Fruit fly (Drosophila melanogaster) whole organism, wandering third instar larva: Measurements from ENCODE around the gene Kap-alpha1.

Source experiments
- Abd-B ChIP-seq: fragments of >200 bp; optimal IDR thresholded peaks from 2 replicates; lab custom pipeline; 2017; ENCODE audit warnings: missing biosample characterization, missing genetic modification characterization
- CG32264 ChIP-seq: fragments of 200-800 bp; sonication (Bioruptor generic); optimal IDR thresholded peaks from 2 replicates; lab custom pipeline; 2016; ENCODE audit warnings: missing biosample characterization, missing genetic modification characterization
- CG9705 ChIP-seq: fragments of 200-800 bp; sonication (Bioruptor generic); optimal IDR thresholded peaks from 2 replicates; lab custom pipeline; 2018; ENCODE audit warnings: missing biosample characterization, mild to moderate bottlenecking, missing genetic modification characterization
- CrebA ChIP-seq: fragments of 200-800 bp; sonication (Bioruptor generic); optimal IDR thresholded peaks from 2 replicates; lab custom pipeline; 2016; ENCODE audit warnings: missing biosample characterization, mild to moderate bottlenecking, missing genetic modification characterization, borderline replicate concordance
- Dfd ChIP-seq: fragments of >200 bp; optimal IDR thresholded peaks from 2 replicates; lab custom pipeline; 2017; ENCODE audit warnings: missing biosample characterization, missing genetic modification characterization
- Dif ChIP-seq: fragments of 200-275, 200-300 bp; sonication (Bioruptor generic); optimal IDR thresholded peaks from 2 replicates; lab custom pipeline; 2018; ENCODE audit warnings: missing biosample characterization, missing genetic modification characterization; ENCODE audit not compliant: partially characterized antibody
- GATAd ChIP-seq: sonication (Bioruptor generic); optimal IDR thresholded peaks from 2 replicates; lab custom pipeline; 2016; ENCODE audit warnings: missing biosample characterization, missing genetic modification characterization
- HLH106 ChIP-seq: fragments of 200-800 bp; optimal IDR thresholded peaks from 3 replicates; lab custom pipeline; 2019; ENCODE audit warnings: missing biosample characterization, mild to moderate bottlenecking, missing genetic modification characterization, moderate library complexity
- Hnf4 ChIP-seq: fragments of 200-800 bp; sonication (Bioruptor generic); optimal IDR thresholded peaks from 2 replicates; lab custom pipeline; 2016; ENCODE audit warnings: missing biosample characterization, mild to moderate bottlenecking, missing genetic modification characterization
- Hr78 ChIP-seq: fragments of >200 bp; optimal IDR thresholded peaks from 2 replicates; lab custom pipeline; 2017; ENCODE audit warnings: missing biosample characterization, missing genetic modification characterization
- Hr83 ChIP-seq: fragments of 200-300 bp; sonication (Bioruptor generic); optimal IDR thresholded peaks from 2 replicates; lab custom pipeline; 2016; ENCODE audit warnings: missing biosample characterization, mild to moderate bottlenecking, missing genetic modification characterization, moderate library complexity; ENCODE audit not compliant: poor library complexity, severe bottlenecking
- Mio ChIP-seq: sonication (Bioruptor generic); optimal IDR thresholded peaks from 2 replicates; lab custom pipeline; 2016; ENCODE audit warnings: missing biosample characterization, missing genetic modification characterization
- Myc ChIP-seq: fragments of >200 bp; optimal IDR thresholded peaks from 2 replicates; lab custom pipeline; 2017
- N ChIP-seq: fragments of >200 bp; optimal IDR thresholded peaks from 2 replicates; lab custom pipeline; 2018; ENCODE audit warnings: missing biosample characterization, missing external identifiers, missing genetic modification characterization
- Rel ChIP-seq, 2 experiments: fragments of 200-800 bp; sonication (Bioruptor generic) in 1 of 2; optimal IDR thresholded peaks; 2 replicates in 1 of 2; 3 replicates in 1 of 2; lab custom pipeline; 2016 to 2019; ENCODE audit warnings: mild to moderate bottlenecking in 2 of 2, missing biosample characterization in 2 of 2, missing genetic modification characterization in 2 of 2, moderate library complexity in 1 of 2
- Sp1 ChIP-seq: fragments of 200-800 bp; sonication (Bioruptor generic); optimal IDR thresholded peaks from 3 replicates; lab custom pipeline; 2019; ENCODE audit warnings: missing biosample characterization, mild to moderate bottlenecking, missing genetic modification characterization, moderate library complexity
- Vsx2 ChIP-seq: fragments of 200-300, 225-300 bp; sonication (Bioruptor generic); optimal IDR thresholded peaks from 2 replicates; lab custom pipeline; 2018; ENCODE audit warnings: missing biosample characterization, missing genetic modification characterization; ENCODE audit not compliant: partially characterized antibody
- ey ChIP-seq: fragments of 200-800 bp; sonication (Bioruptor generic); optimal IDR thresholded peaks from 2 replicates; lab custom pipeline; 2016; ENCODE audit warnings: missing biosample characterization, missing genetic modification characterization
- foxo ChIP-seq, 2 experiments: fragments of 200-800 bp; sonication (Bioruptor generic); optimal IDR thresholded peaks; 2 replicates in 1 of 2; 3 replicates in 1 of 2; lab custom pipeline; 2016 to 2017; ENCODE audit warnings: missing biosample characterization in 2 of 2, missing genetic modification characterization in 2 of 2
- h ChIP-seq: fragments of 200-800 bp; sonication (Bioruptor generic); optimal IDR thresholded peaks from 3 replicates; lab custom pipeline; 2016; ENCODE audit warnings: missing biosample characterization, mild to moderate bottlenecking, missing genetic modification characterization
- jim ChIP-seq: fragments of 175-275, 200-325 bp; sonication (Bioruptor generic); optimal IDR thresholded peaks from 2 replicates; lab custom pipeline; 2016; ENCODE audit warnings: missing biosample characterization, mild to moderate bottlenecking, missing genetic modification characterization
- pan ChIP-seq: fragments of >200 bp; optimal IDR thresholded peaks from 2 replicates; lab custom pipeline; 2017
- psq ChIP-seq: fragments of 200-800 bp; sonication (Bioruptor generic); optimal IDR thresholded peaks from 3 replicates; lab custom pipeline; 2017; ENCODE audit warnings: missing biosample characterization, mild to moderate bottlenecking, missing genetic modification characterization, moderate library complexity
- sage ChIP-seq: fragments of 200-800 bp; sonication (Bioruptor generic); optimal IDR thresholded peaks from 2 replicates; lab custom pipeline; 2016; ENCODE audit warnings: missing biosample characterization, mild to moderate bottlenecking, missing genetic modification characterization
- sv ChIP-seq: fragments of 200-800 bp; sonication (Bioruptor generic); optimal IDR thresholded peaks from 3 replicates; lab custom pipeline; 2016; ENCODE audit warnings: missing biosample characterization, missing genetic modification characterization
- tai ChIP-seq: sonication (Bioruptor generic); optimal IDR thresholded peaks from 2 replicates; lab custom pipeline; 2016; ENCODE audit warnings: missing biosample characterization, missing genetic modification characterization
- usp ChIP-seq: fragments of >200 bp; optimal IDR thresholded peaks from 2 replicates; lab custom pipeline; 2017; ENCODE audit warnings: missing biosample characterization, missing genetic modification characterization
- woc ChIP-seq: sonication (Bioruptor generic); optimal IDR thresholded peaks from 2 replicates; lab custom pipeline; 2016; ENCODE audit warnings: missing biosample characterization, mild to moderate bottlenecking, missing genetic modification characterization

The Kap-alpha1 gene

DNA sequence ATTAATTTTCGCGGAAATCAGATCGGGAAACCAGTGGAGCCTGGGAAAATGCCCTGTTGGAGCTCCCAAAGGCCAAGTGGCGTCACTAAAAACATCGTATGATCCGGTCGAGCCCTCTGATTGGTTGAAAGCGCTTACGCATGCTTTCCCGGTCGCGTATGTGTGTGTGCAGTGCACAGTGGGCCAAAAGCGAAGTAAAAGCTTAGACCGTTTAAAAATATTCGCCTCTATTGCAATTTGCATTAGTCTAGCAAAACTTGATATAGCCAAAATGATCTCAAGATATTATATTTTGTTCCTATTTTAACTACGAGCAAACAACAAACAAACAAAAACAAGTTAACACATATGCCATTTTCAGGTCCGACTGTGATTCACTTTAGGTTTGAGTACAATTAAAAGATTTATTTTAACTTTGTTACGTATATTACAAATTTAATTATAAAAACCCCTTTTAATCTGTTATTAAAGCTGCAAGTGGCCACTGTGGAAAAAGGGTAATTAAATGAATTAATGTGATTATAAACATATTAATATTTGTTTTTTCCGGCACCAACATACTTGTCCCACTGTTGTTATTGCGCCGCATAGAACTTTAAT, 12.7 kb upstream of the Kap-alpha1 start (continued):
- TF ChIP-seq ey (GFP tag; lab: Kevin White, UChicago) (peak; percentile 83), Hnf4 (GFP tag; lab: Kevin White, UChicago) (no peak), jim (GFP tag; lab: Kevin White, UChicago) (no peak), Vsx2 (GFP tag; lab: Kevin White, UChicago) (no peak)

DNA sequence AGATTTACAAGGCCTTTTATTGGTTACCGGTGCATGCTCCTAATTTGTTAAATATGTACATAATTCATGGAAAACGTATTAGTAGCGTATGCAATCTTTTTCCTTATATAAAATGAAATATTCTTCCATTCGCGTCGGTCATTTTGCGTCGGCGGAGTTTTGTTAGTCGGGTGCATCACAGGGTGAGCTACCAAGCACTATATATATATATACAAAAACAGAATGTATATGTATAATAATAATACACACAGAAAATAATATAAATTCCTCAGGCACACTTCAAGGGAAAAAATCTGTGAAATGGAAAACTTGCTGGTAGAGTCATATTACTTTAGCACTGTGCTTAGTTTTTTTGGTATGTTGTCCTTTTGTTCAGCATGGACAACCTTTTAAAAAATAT, 8.1 kb upstream of the Kap-alpha1 start, which contains the start of gene Ir76a:
Gene Ir76a, plus strand, starts transcription at position 301 of the 400 bp plus-strand sequence.
- TF ChIP-seq N (GFP tag; lab: Kevin White, UChicago) (no peak), sv (GFP tag; lab: Kevin White, UChicago) (no peak), woc (GFP tag; lab: Kevin White, UChicago) (no peak), Sp1 (no peak), CrebA (no peak), Hr78 (GFP tag; lab: Kevin White, UChicago) (no peak), sage (GFP tag; lab: Kevin White, UChicago) (no peak), Abd-B (GFP tag; lab: Kevin White, UChicago) (no peak), CG9705 (GFP tag; lab: Kevin White, UChicago) (no peak), jim (GFP tag; lab: Kevin White, UChicago) (no peak), GATAd (no peak), Dif (GFP tag; lab: Kevin White, UChicago) (no peak), Rel (GFP tag; optimal IDR thresholded peaks at IDR 0.05; lab: Kevin White, UChicago) (no peak), Rel (tag; optimal IDR thresholded peaks at IDR 0.05; lab: Kevin White, UChicago) (no peak), Mio (GFP tag; lab: Kevin White, UChicago) (no peak), Myc (no peak), Vsx2 (GFP tag; lab: Kevin White, UChicago) (no peak), psq (GFP tag; lab: Kevin White, UChicago) (no peak), Hr83 (GFP tag; lab: Kevin White, UChicago) (no peak), Dfd (GFP tag; lab: Kevin White, UChicago) (no peak)

DNA sequence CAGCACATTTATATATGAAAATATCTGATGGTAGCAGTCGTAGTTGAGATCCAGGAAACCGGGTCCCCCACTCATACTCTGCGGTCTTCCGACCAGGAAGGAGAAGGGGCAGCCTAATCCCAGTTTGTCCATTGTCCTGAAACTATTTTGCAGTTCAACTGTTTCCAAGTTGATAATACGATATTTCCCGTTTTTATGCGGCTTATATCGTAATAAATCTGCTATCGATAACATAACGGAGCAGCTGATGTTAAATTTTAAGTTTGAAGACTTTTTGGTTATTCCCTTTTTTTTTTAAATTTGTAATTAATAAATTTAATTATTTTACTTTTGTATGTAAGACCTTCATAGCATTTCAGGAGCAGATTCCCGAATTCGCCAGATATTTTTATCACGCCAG, 5.9 kb upstream of the Kap-alpha1 start, which contains the start of gene CG14102:
Gene CG14102, minus strand, starts transcription at position 187 of the 400 bp plus-strand sequence.
- TF ChIP-seq CG9705 (GFP tag; lab: Kevin White, UChicago) (no peak), jim (GFP tag; lab: Kevin White, UChicago) (no peak), ey (GFP tag; lab: Kevin White, UChicago) (no peak)

DNA sequence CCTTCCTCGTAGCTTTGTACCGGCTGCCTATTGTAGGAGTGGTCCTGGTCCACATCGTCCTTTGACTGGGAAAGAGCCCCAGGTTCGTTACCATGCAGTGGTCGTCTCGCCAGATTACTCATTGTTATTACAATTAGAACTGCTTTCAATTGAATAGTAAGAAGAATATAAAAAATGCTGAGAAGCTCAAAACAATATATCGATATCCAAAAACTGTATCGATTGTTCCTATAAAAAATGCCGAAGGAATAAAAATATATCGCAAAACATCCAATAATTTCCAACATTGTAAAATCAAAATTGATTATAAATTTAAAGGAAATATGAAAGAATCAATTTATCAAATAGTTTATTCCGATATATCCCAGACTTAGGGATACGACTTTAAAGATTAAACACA, 2.1 kb upstream of the Kap-alpha1 start, which contains the start of the genes TORIP and Ccdc58:
Gene TORIP, minus strand, starts transcription at position 173 of the 400 bp plus-strand sequence.
Gene Ccdc58, plus strand, starts transcription at position 274 of the 400 bp plus-strand sequence.
- TF ChIP-seq HLH106 (no peak), Rel (GFP tag; optimal IDR thresholded peaks at IDR 0.05; lab: Kevin White, UChicago) (no peak), Rel (tag; optimal IDR thresholded peaks at IDR 0.05; lab: Kevin White, UChicago) (peak; percentile 39)

DNA sequence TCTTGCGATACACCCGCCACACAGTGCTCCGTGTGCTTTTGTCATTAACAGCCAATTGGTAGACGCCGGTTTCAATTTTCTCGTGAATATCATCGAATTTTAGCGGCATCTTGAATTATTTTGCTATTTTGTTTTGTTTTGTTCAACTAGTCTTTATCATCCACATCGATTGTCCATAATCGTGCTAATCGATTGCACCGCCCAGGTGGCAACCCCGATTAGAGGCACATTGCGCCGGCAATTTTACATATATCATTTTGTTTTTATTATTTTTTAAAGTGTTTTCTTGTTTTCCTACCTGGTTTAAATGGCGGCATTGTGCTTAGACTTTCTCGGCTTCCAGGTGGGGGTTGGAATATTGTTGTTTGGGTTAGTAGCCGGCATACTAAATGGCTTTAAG, 1.1 kb upstream of the Kap-alpha1 start, which contains the start of gene CG34116:
Gene CG34116, minus strand, starts transcription at position 142 of the 400 bp plus-strand sequence.
- TF ChIP-seq sv (GFP tag; lab: Kevin White, UChicago) (no peak), pan (lab: Kevin White, UChicago) (no peak), CG32264 (GFP tag; lab: Kevin White, UChicago) (no peak), N (GFP tag; lab: Kevin White, UChicago) (no peak), foxo (GFP tag; optimal IDR thresholded peaks at IDR 0.05; lab: Kevin White, UChicago) (no peak), Hr83 (GFP tag; lab: Kevin White, UChicago) (no peak)

DNA sequence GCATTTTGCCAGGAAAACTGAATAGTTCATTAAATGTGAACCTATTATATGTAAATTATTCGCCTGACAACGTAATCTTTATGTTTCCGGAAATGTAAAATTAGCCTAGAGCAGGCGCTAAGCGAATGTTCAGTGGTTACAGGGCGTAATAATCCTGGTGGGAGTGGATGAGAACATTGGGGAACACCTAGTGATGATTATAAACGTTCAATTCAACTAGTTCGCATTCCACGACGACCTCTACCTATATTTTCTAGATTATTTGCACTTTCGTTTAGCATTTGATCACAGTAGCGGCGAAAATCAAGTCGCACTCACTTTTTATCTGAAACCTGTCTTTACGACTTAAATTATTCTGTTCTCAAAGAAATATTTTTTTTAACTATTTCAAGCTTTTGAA, 489 bp downstream of the Kap-alpha1 start:
- TF ChIP-seq tai, result no peak
- TF ChIP-seq Hnf4 (GFP tag; lab: Kevin White, UChicago), result no peak
- no peak for TF ChIP-seq h (GFP tag; lab: Kevin White, UChicago)
- TF ChIP-seq psq (GFP tag; lab: Kevin White, UChicago), result no peak
- no peak for TF ChIP-seq usp (GFP tag; lab: Kevin White, UChicago)
